Fruit fly (Drosophila melanogaster) whole organism: ENCODE measurements around the gene CG11168.

Source experiments
- CG8478 ChIP-seq: fragments of >200 bp; optimal IDR thresholded peaks from 2 replicates; lab custom pipeline; 2018; ENCODE audit warnings: inconsistent platforms
- Dll ChIP-seq: fragments of >200 bp; optimal IDR thresholded peaks from 2 replicates; lab custom pipeline; 2017
- EcR ChIP-seq, 2 experiments: fragments of >200 bp; optimal IDR thresholded peaks; 2 replicates each; lab custom pipeline; 2017; ENCODE audit warnings: missing biosample characterization in 2 of 2, missing genetic modification characterization in 2 of 2, missing genetic modification reagents in 2 of 2
- pan ChIP-seq: fragments of >200 bp; optimal IDR thresholded peaks from 2 replicates; lab custom pipeline; 2017
- psq ChIP-seq: fragments of >200 bp; optimal IDR thresholded peaks from 2 replicates; lab custom pipeline; 2017
- usp ChIP-seq: fragments of >200 bp; optimal IDR thresholded peaks from 2 replicates; lab custom pipeline; 2017; ENCODE audit warnings: missing biosample characterization, missing genetic modification characterization, mixed read lengths

Gene CG11168

DNA sequence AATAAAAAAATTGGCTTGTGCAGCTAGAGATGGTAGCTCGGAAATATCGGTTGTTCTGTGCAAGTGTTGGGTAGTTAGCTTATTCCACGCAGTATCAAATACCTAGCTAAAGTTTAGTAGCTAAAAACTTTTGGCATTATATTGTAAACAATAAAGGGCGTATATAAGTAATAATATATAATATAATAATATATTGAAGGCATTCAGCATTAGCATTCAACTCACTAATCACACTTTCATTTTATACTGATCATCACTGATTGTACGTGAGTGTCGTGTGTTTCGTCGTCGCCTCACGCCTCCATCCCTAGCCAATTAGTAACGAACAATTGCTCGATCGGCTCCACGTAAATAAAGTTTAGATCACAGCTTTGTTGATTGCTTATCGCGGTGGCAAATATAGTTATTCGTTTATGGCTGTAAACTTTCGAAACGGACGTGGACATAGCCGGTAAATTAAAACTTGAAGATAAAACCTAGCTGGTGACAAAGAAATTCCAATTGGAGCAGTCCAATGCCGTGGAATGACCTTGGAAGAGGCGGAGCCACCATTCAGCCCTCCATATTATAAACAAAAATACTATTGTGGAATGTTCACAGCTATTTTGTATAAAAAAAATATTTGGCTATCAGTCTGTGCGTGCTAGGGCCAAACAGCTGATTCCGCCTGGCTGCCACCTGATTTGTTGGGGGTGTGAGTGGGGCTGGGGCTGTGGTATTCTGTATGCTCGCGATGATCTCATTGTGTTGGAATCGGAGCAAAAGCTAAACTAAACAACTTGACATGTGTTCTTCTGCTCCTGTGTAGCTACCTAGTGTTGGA lies at the start of gene CG11168, which contains the start of the genes PIG-S and sud1:
CG11168 (plus strand) TSS at position 293 of the 823 bp plus-strand sequence.
PIG-S (minus strand) TSS at position 51 of the 823 bp plus-strand sequence.
sud1 (minus strand) TSS at position 51 of the 823 bp plus-strand sequence.
- TF ChIP-seq Dll (lab: Kevin White, UChicago), result no peak
- no peak for TF ChIP-seq EcR (GFP tag; optimal IDR thresholded peaks at IDR 0.05; lab: Kevin White, UChicago)
- TF ChIP-seq psq, result no peak
- no peak for TF ChIP-seq usp
- TF ChIP-seq CG8478, result no peak
- no peak for TF ChIP-seq pan (lab: Kevin White, UChicago)

DNA sequence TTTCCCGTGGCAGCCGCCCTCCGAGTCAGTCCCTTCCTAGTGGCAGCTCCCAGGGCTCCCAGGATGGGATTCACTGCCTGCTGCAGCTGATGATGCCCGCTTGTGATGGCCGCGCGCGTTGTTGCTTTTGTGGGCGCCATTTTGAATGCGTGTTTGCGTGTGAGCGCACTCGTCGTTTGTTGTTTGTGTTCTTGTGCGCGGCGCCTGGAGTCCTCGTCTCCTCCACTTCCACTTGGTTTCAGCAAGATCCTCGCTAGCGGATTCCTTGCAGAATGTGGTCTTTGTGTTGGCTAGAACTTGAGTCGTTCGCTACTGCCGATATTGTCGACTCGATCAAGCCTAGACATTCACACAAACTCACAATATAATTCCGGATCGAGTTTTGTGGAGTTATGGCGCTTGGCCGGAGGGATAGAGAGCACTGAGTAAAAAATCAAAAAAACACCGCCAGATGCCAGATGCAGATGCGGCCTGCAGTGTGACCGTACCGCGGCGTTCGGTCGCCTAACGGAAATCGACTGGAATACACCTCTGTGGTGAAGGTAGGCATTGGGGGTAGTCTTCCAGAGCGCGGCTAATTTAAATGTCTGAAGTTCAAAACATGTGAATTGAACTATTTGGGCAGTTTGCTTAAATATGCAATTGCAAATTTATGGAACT lies 47.4 kb upstream of the CG11168 start, which contains the start of gene CycB3:
CycB3 (minus strand) TSS at position 428 of the 660 bp plus-strand sequence.
- TF ChIP-seq CG8478 (no peak), psq (no peak), Dll (lab: Kevin White, UChicago) (no peak), usp (no peak), EcR (GFP tag; optimal IDR thresholded peaks at IDR 0.05; lab: Kevin White, UChicago) (no peak), pan (lab: Kevin White, UChicago) (no peak)

DNA sequence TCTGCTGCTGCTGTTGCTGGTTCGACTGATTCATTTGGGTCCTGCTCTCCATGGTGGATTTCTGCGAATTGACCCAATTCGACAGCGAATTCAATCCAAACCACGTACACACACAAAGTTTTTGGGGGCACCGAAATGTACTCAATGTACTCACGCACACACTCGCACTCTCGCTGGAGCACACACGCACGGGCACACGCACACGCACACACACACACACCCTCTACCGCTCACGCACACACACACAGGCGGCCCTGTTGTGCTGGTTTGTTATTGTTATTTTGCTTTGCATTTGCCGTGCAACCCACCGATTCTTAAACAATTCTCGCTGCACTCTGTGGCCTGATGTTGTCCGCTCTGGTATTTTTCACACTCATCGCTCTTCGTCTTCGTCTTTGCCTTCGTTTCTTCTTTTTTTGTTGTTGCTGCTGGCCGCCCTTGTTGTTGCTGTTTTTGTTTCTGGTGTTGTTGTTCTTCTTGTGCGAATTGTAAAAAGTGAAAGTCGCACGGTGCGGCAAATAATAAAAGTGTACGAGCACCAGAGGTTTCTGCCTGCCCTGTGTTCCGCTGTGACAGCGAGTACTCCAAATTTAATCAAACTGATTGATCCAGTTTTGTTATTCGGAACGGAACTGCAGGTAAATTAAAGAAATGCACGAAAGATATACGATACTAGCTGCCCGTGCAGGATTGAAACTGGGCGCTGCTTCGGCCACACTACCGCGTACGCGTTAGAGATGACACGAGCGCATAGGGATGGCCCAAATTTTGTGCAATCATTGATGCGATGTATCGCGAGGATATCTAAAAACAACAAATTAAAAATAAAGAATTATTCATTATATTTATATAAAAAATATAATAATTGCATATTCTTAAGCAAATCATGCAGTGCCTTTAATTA lies 41.7 kb upstream of the CG11168 start, which contains the start of gene CG3744:
CG3744 (minus strand) TSS at position 716 of the 904 bp plus-strand sequence.
- TF ChIP-seq psq, result no peak
- TF ChIP-seq Dll (lab: Kevin White, UChicago), result no peak
- no peak for TF ChIP-seq pan (lab: Kevin White, UChicago)
- TF ChIP-seq EcR (GFP tag; optimal IDR thresholded peaks at IDR 0.05; lab: Kevin White, UChicago), result no peak
- peak; percentile 59 for TF ChIP-seq CG8478

DNA sequence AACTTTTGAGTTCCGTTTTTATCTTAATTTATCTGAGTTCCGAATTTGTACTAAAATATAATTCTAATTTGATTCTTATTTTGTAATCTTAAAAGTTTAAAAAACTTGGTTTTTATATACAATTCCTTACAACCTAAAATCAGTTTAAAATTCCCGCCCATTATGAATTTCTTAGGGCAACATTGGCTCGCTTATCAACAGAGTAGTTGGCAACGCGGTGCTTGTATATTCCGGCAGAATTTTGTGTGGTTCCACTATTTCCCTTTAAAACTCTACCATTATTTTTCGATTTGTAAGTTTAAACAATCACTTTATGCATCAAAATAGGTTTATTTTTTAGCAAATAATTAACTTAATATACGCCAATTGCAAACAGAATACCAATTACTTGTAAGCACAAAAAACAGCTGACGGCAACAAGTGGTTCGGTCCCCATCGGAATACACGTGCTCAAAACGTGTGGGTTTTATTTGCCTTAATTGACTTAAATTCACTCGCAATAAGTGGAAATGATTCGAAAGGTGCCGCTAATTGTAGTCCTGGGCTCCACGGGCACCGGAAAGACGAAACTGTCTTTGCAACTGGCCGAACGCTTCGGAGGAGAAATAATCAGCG lies 41.0 kb upstream of the CG11168 start, which contains the start of the genes CG11089 and CG31381:
CG11089 (plus strand) TSS at position 203 of the 615 bp plus-strand sequence.
CG31381 (plus strand) TSS at position 203 of the 615 bp plus-strand sequence.
- TF ChIP-seq psq, result no peak
- TF ChIP-seq pan (lab: Kevin White, UChicago), result no peak
- no peak for TF ChIP-seq Dll (lab: Kevin White, UChicago)
- no peak for TF ChIP-seq EcR (GFP tag; optimal IDR thresholded peaks at IDR 0.05; lab: Kevin White, UChicago)
- no peak for TF ChIP-seq usp
- no peak for TF ChIP-seq CG8478

DNA sequence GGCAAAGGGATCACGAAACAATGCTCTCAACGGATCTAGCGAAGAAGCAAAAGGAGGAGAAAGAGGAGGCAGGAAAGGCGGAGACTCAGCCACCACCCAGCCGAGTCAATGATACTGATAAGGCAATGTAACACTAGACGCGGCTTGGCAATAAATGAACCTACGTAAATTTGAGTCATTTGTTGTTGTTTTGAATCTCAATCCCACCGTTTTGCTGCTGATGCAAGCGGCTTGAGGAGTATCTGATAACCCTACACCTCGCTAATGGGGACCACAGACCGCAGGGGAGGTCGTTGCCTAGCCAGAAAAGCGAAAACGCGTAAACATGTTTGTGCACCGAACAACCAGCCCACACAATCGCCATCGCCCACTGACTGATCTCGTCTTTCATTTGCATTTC lies 39.3 kb upstream of the CG11168 start:
- no peak for TF ChIP-seq psq
- TF ChIP-seq pan (lab: Kevin White, UChicago), result no peak
- no peak for TF ChIP-seq EcR (GFP tag; optimal IDR thresholded peaks at IDR 0.05; lab: Kevin White, UChicago)
- no peak for TF ChIP-seq CG8478
- no peak for TF ChIP-seq Dll (lab: Kevin White, UChicago)

dm6 chr3R:24886470-24886869 lies 31.4 kb upstream of the CG11168 start:
- no peak for TF ChIP-seq EcR (GFP tag; optimal IDR thresholded peaks at IDR 0.05; lab: Kevin White, UChicago)

DNA sequence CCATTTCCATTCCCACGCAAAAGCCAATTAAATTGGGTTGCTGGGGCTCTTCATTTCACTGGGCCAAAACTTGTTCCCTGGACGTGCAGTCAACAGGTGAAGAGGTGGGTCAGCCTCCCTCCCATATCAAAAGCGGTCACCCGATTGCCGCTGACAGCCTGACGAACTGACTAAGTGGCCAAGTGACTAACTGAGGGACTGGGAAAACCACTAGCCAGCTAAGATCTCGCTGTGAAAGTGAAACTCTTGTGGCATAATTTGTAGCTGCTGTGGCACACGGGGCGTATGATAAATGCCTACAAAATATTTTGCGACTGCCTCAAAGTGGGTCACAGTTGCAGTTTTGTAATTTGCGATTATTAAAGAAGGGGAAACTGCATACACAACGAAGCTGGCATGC lies 29.5 kb upstream of the CG11168 start:
- TF ChIP-seq Dll (lab: Kevin White, UChicago) (no peak), CG8478 (no peak), pan (lab: Kevin White, UChicago) (no peak), usp (no peak), EcR (GFP tag; optimal IDR thresholded peaks at IDR 0.05; lab: Kevin White, UChicago) (no peak), psq (no peak)

dm6 chr3R:24889303-24889892 lies 28.5 kb upstream of the CG11168 start:
- no peak for TF ChIP-seq EcR (GFP tag; optimal IDR thresholded peaks at IDR 0.05; lab: Kevin White, UChicago)
- no peak for TF ChIP-seq Dll (lab: Kevin White, UChicago)
- no peak for TF ChIP-seq psq
- TF ChIP-seq CG8478, result no peak
- TF ChIP-seq pan (lab: Kevin White, UChicago), result no peak
- TF ChIP-seq usp, result no peak

DNA sequence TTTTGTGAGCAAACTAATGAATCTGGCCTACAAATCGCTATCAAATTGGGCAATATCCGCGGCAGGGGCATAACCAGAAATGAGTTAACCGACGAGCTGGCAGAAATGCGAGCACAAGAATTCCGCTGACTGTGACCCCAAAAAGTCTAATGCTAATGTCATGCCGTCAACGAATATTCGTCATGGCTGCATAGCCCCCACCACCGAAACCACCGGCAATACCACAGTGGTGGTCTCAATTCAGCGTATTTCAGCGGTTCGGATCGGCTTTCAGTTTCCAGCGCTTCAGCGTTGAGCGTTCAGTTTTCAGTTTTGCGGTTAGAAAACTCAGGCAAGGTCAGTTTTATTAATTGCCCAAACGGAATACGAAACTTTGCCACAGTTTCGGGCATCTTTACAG lies 27.7 kb upstream of the CG11168 start:
- TF ChIP-seq CG8478 (no peak), Dll (lab: Kevin White, UChicago) (no peak), usp (no peak), pan (lab: Kevin White, UChicago) (no peak), EcR (GFP tag; optimal IDR thresholded peaks at IDR 0.05; lab: Kevin White, UChicago) (no peak), psq (no peak)

- TF ChIP-seq EcR (GFP tag; optimal IDR thresholded peaks at IDR 0.05; lab: Kevin White, UChicago) (no peak), pan (lab: Kevin White, UChicago) (no peak), usp (no peak), Dll (lab: Kevin White, UChicago) (no peak), psq (no peak), CG8478 (no peak)
These were observed 27.0 kb upstream of the CG11168 start for dm6 chr3R:24890919-24891318.
